Worm (Caenorhabditis elegans) whole organism, L1 larva: ENCODE measurements around the gene fis-1.

Experiments
- mdl-1 ChIP-seq, 2 experiments: fragments of 150-350 bp; optimal IDR thresholded peaks; 2 replicates each; lab custom pipeline; 2014 to 2017; ENCODE audit warnings: missing biosample characterization in 2 of 2, missing genetic modification characterization in 2 of 2, inconsistent platforms in 1 of 2
- mep-1 ChIP-seq: fragments of 150-350 bp; optimal IDR thresholded peaks from 2 replicates; lab custom pipeline; 2014; ENCODE audit warnings: missing biosample characterization, missing genetic modification characterization
- sptf-1 ChIP-seq: fragments of 150-350 bp; optimal IDR thresholded peaks from 2 replicates; lab custom pipeline; 2014; ENCODE audit warnings: missing biosample characterization, missing genetic modification characterization
- xbp-1 ChIP-seq: sonication (generic microtip); optimal IDR thresholded peaks from 2 replicates; lab custom pipeline; 2016; ENCODE audit warnings: missing genetic modification characterization, missing compliant biosample characterization
- zag-1 ChIP-seq: fragments of 150-350 bp; optimal IDR thresholded peaks from 2 replicates; lab custom pipeline; 2014; ENCODE audit warnings: missing biosample characterization, missing genetic modification characterization

DNA sequence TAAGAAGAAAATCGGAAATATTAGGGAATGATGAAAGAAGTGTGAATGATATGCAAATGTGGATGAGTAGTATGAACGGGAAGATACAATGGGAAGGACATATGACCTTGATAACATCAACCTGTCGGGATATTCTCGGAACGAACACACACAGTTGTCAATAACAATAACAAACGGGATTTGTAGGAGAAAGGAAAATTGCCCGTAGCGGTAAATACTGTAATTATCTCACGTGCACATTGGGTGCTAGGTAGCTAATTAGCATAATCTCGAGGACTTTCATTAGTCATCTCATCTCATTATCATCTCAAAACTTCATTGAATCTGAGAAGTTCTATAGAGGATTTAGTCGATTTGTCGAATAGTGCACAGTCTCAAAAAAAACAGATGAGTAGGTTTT, 42.0 kb upstream of the fis-1 start:
- no peak for TF ChIP-seq mdl-1 (tag; optimal IDR thresholded peaks at IDR 0.05; lab: Kevin White, UChicago)
- no peak for TF ChIP-seq xbp-1
- TF ChIP-seq zag-1 (tag; lab: Kevin White, UChicago), result no peak
- TF ChIP-seq mep-1, result no peak
- TF ChIP-seq sptf-1, result no peak
